Fruit fly (Drosophila melanogaster) whole organism, embryonic: ENCODE measurements around the gene Rpt4.
A peak's percentile ranks its signal among the peaks of the same experiment; 100 is the strongest.

ENCODE experiments used
- BEAF-32 ChIP-seq: fragments of 200-800 bp; sonication (Bioruptor generic); optimal IDR thresholded peaks from 3 replicates; lab custom pipeline; 2017; ENCODE audit warnings: missing biosample characterization, missing genetic modification characterization, mild to moderate bottlenecking, moderate library complexity, missing genetic modification reagents
- CG1024 ChIP-seq: fragments of 200-800 bp; sonication (Bioruptor generic); IDR thresholded peaks from 2 replicates; pipeline ENCODE4 v1.3.6; 2022; ENCODE audit warnings: missing biosample characterization, missing genetic modification characterization
- CG12104 ChIP-seq: fragments of 200-800 bp; sonication (Bioruptor generic); optimal IDR thresholded peaks from 3 replicates; lab custom pipeline; 2016; ENCODE audit warnings: missing biosample characterization, missing genetic modification characterization
- CG12391 ChIP-seq: fragments of 200-800 bp; sonication (Bioruptor generic); optimal IDR thresholded peaks from 3 replicates; lab custom pipeline; 2018; ENCODE audit warnings: missing biosample characterization, mild to moderate bottlenecking, missing genetic modification characterization, moderate library complexity
- CG13123 ChIP-seq: fragments of 200-800 bp; sonication (Bioruptor generic); optimal IDR thresholded peaks from 2 replicates; lab custom pipeline; 2016; ENCODE audit warnings: missing biosample characterization, missing genetic modification characterization
- CG16779 ChIP-seq: fragments of 200-800 bp; sonication (Bioruptor generic); IDR thresholded peaks from 2 replicates; pipeline ENCODE4 v1.3.6; 2022; ENCODE audit warnings: missing biosample characterization, missing genetic modification characterization
- CG17359 ChIP-seq: fragments of 200-800 bp; sonication (Bioruptor generic); optimal IDR thresholded peaks from 3 replicates; lab custom pipeline; 2018; ENCODE audit warnings: missing biosample characterization, mild to moderate bottlenecking, missing genetic modification characterization, moderate library complexity
- CG18619 ChIP-seq: fragments of 200-800 bp; sonication (Bioruptor generic); optimal IDR thresholded peaks from 3 replicates; lab custom pipeline; 2017; ENCODE audit warnings: missing biosample characterization, mild to moderate bottlenecking, missing genetic modification characterization
- CG18764 ChIP-seq: fragments of 200-800 bp; sonication (Bioruptor generic); optimal IDR thresholded peaks from 3 replicates; lab custom pipeline; 2016; ENCODE audit warnings: missing biosample characterization, missing genetic modification characterization
- CG31224 ChIP-seq: fragments of 200-800 bp; sonication (Bioruptor generic); IDR thresholded peaks from 2 replicates; pipeline ENCODE4 v1.3.6; 2022; ENCODE audit warnings: missing biosample characterization, missing genetic modification characterization
- CG31441 ChIP-seq: fragments of 200-800 bp; sonication (Bioruptor generic); IDR thresholded peaks from 2 replicates; pipeline ENCODE4 v1.3.6; 2022; ENCODE audit warnings: missing biosample characterization, missing genetic modification characterization
- CG3281 ChIP-seq: fragments of 200-800 bp; sonication (Bioruptor generic); optimal IDR thresholded peaks from 3 replicates; lab custom pipeline; 2017; ENCODE audit warnings: missing biosample characterization, mild to moderate bottlenecking, missing genetic modification characterization
- CG4707 ChIP-seq: fragments of 200-800 bp; sonication (Bioruptor generic); optimal IDR thresholded peaks from 2 replicates; lab custom pipeline; 2018; ENCODE audit warnings: missing biosample characterization, mild to moderate bottlenecking, missing genetic modification characterization, moderate library complexity
- CG7357 ChIP-seq: fragments of 200-800 bp; sonication (Bioruptor generic); IDR thresholded peaks from 3 replicates; pipeline ENCODE4 v1.3.6; 2022; ENCODE audit warnings: missing biosample characterization, missing genetic modification characterization
- CG7556 ChIP-seq: fragments of 200-800 bp; sonication (Bioruptor generic); optimal IDR thresholded peaks from 2 replicates; lab custom pipeline; 2017; ENCODE audit warnings: missing biosample characterization, mild to moderate bottlenecking, missing genetic modification characterization
- CG7786 ChIP-seq: fragments of 200-800 bp; sonication (Bioruptor generic); optimal IDR thresholded peaks from 2 replicates; lab custom pipeline; 2016; ENCODE audit warnings: missing biosample characterization, missing genetic modification characterization
- CG7839 ChIP-seq: fragments of 200-800 bp; sonication (Bioruptor generic); optimal IDR thresholded peaks from 3 replicates; lab custom pipeline; 2018; ENCODE audit warnings: missing biosample characterization, mild to moderate bottlenecking, missing genetic modification characterization, moderate library complexity
- CG8290 ChIP-seq, 3 experiments: fragments of 200-800 bp; sonication (Bioruptor generic); optimal IDR thresholded peaks; 2 replicates each; lab custom pipeline; 2016 to 2019; ENCODE audit warnings: missing biosample characterization in 3 of 3, missing genetic modification characterization in 3 of 3, mild to moderate bottlenecking in 2 of 3, moderate library complexity in 1 of 3
- CG9437 ChIP-seq: fragments of 200-800 bp; sonication (Bioruptor generic); optimal IDR thresholded peaks from 2 replicates; lab custom pipeline; 2018; ENCODE audit warnings: missing biosample characterization, mild to moderate bottlenecking, missing genetic modification characterization
- CTCF ChIP-seq: fragments of 200-800 bp; sonication (Bioruptor generic); optimal IDR thresholded peaks from 2 replicates; lab custom pipeline; 2017; ENCODE audit warnings: missing biosample characterization, mild to moderate bottlenecking, missing genetic modification characterization, moderate library complexity
- CkIIα-i1 ChIP-seq: fragments of 200-800 bp; sonication (Bioruptor generic); IDR thresholded peaks from 2 replicates; pipeline ENCODE4 v1.3.6; 2022; ENCODE audit warnings: missing biosample characterization, missing genetic modification characterization
- Dek ChIP-seq: fragments of 200-800 bp; sonication (Bioruptor generic); optimal IDR thresholded peaks from 3 replicates; lab custom pipeline; 2019; ENCODE audit warnings: missing biosample characterization, mild to moderate bottlenecking, missing genetic modification characterization, moderate library complexity
- E2f2 ChIP-seq: fragments of 200-800 bp; sonication (Bioruptor generic); IDR thresholded peaks from 2 replicates; pipeline ENCODE4 v1.3.6; 2022; ENCODE audit warnings: missing biosample characterization, missing genetic modification characterization
- GATAe ChIP-seq: fragments of 200-800 bp; sonication (Bioruptor generic); conservative IDR thresholded peaks from 2 replicates; pipeline ENCODE4 v1.3.6; 2022; ENCODE audit warnings: missing biosample characterization, missing genetic modification characterization
- HHEX ChIP-seq: fragments of 200-800 bp; sonication (Bioruptor generic); optimal IDR thresholded peaks from 3 replicates; lab custom pipeline; 2017; ENCODE audit warnings: missing biosample characterization, mild to moderate bottlenecking, missing genetic modification characterization, missing genetic modification reagents
- HLH54F ChIP-seq: fragments of 200-800 bp; sonication (Bioruptor generic); optimal IDR thresholded peaks from 3 replicates; lab custom pipeline; 2016; ENCODE audit warnings: missing biosample characterization, missing genetic modification characterization
- HLHmδ ChIP-seq: fragments of 200-800 bp; sonication (Bioruptor generic); optimal IDR thresholded peaks from 2 replicates; lab custom pipeline; 2018; ENCODE audit warnings: missing biosample characterization, mild to moderate bottlenecking, missing genetic modification characterization, moderate library complexity
- HmgZ ChIP-seq: fragments of 200-800 bp; sonication (Bioruptor generic); optimal IDR thresholded peaks from 2 replicates; lab custom pipeline; 2018; ENCODE audit warnings: missing biosample characterization, mild to moderate bottlenecking, missing genetic modification characterization
- Hmr ChIP-seq: fragments of 200-800 bp; sonication (Bioruptor generic); optimal IDR thresholded peaks from 3 replicates; lab custom pipeline; 2017; ENCODE audit warnings: mild to moderate bottlenecking, missing biosample characterization, missing genetic modification reagents, missing genetic modification characterization
- MBD-R2 ChIP-seq: fragments of 200-800 bp; sonication (Bioruptor generic); IDR thresholded peaks from 2 replicates; pipeline ENCODE4 v1.3.6; 2022; ENCODE audit warnings: missing biosample characterization, missing genetic modification characterization
- Optix ChIP-seq: fragments of 200-800 bp; sonication (Bioruptor generic); IDR thresholded peaks from 3 replicates; pipeline ENCODE4 v1.3.6; 2022; ENCODE audit warnings: missing biosample characterization, missing genetic modification characterization
- Sry-δ ChIP-seq: fragments of 200-800 bp; sonication (Bioruptor generic); optimal IDR thresholded peaks from 2 replicates; lab custom pipeline; 2016; ENCODE audit warnings: missing biosample characterization, missing genetic modification characterization
- ac ChIP-seq: fragments of 200-800 bp; sonication (Bioruptor generic); optimal IDR thresholded peaks from 3 replicates; lab custom pipeline; 2017; ENCODE audit warnings: missing biosample characterization, mild to moderate bottlenecking, missing genetic modification characterization
- bab2 ChIP-seq: fragments of 200-800 bp; sonication (Bioruptor generic); optimal IDR thresholded peaks from 2 replicates; lab custom pipeline; 2016; ENCODE audit warnings: missing biosample characterization, missing genetic modification characterization
- bigmax ChIP-seq: fragments of 200-800 bp; sonication (Bioruptor generic); optimal IDR thresholded peaks from 2 replicates; lab custom pipeline; 2018; ENCODE audit warnings: missing biosample characterization, mild to moderate bottlenecking, missing genetic modification characterization
- bsh ChIP-seq, 2 experiments: fragments of 200-800 bp; sonication (Bioruptor generic); optimal IDR thresholded peaks; 2 replicates each; lab custom pipeline; 2017 to 2018; ENCODE audit warnings: mild to moderate bottlenecking in 2 of 2, missing biosample characterization in 2 of 2, missing genetic modification characterization in 2 of 2, moderate library complexity in 1 of 2
- crc ChIP-seq: fragments of 200-800 bp; sonication (Bioruptor generic); optimal IDR thresholded peaks from 2 replicates; lab custom pipeline; 2016; ENCODE audit warnings: missing biosample characterization, missing genetic modification characterization
- esg ChIP-seq: fragments of 200-800 bp; sonication (Bioruptor generic); conservative IDR thresholded peaks from 2 replicates; pipeline ENCODE4 v1.3.6; 2022; ENCODE audit warnings: missing biosample characterization, missing genetic modification characterization
- eyg ChIP-seq: fragments of 200-800 bp; sonication (Bioruptor generic); optimal IDR thresholded peaks from 3 replicates; lab custom pipeline; 2016; ENCODE audit warnings: missing biosample characterization, missing genetic modification characterization
- fd64A ChIP-seq: fragments of 200-800 bp; sonication (Bioruptor generic); optimal IDR thresholded peaks from 3 replicates; lab custom pipeline; 2018; ENCODE audit warnings: missing biosample characterization, mild to moderate bottlenecking, missing genetic modification characterization
- grau ChIP-seq: fragments of 200-800 bp; optimal IDR thresholded peaks from 3 replicates; lab custom pipeline; 2019; ENCODE audit warnings: missing biosample characterization, mild to moderate bottlenecking, missing genetic modification characterization, moderate library complexity
- gt ChIP-seq: fragments of 200-800 bp; sonication (Bioruptor generic); IDR thresholded peaks from 2 replicates; pipeline ENCODE4 v1.3.6; 2022; ENCODE audit warnings: missing biosample characterization, missing genetic modification characterization
- kni ChIP-seq: fragments of 200-800 bp; sonication (Bioruptor generic); optimal IDR thresholded peaks from 3 replicates; lab custom pipeline; 2017; ENCODE audit warnings: mild to moderate bottlenecking, missing biosample characterization, missing genetic modification reagents, missing genetic modification characterization
- lab ChIP-seq: fragments of 200-800 bp; sonication (Bioruptor generic); optimal IDR thresholded peaks from 3 replicates; lab custom pipeline; 2017; ENCODE audit warnings: missing biosample characterization, missing genetic modification characterization, mild to moderate bottlenecking, moderate library complexity, missing genetic modification reagents
- nmo ChIP-seq: fragments of 200-800 bp; sonication (Bioruptor generic); optimal IDR thresholded peaks from 2 replicates; lab custom pipeline; 2018; ENCODE audit warnings: missing biosample characterization, mild to moderate bottlenecking, missing genetic modification characterization, moderate library complexity
- otp ChIP-seq: fragments of 200-800 bp; sonication (Bioruptor generic); IDR thresholded peaks from 3 replicates; pipeline ENCODE4, ENCODE4 v1.3.6; 2022; ENCODE audit warnings: missing biosample characterization, missing genetic modification characterization
- peb ChIP-seq: fragments of 200-800 bp; sonication (Bioruptor generic); IDR thresholded peaks from 2 replicates; pipeline ENCODE4 v1.3.6; 2022; ENCODE audit warnings: missing biosample characterization, missing genetic modification characterization
- sens-2 ChIP-seq: fragments of 200-800 bp; sonication (Bioruptor generic); IDR thresholded peaks from 2 replicates; pipeline ENCODE4 v1.3.6; 2022; ENCODE audit warnings: missing biosample characterization, missing genetic modification characterization
- toy ChIP-seq: fragments of 200-800 bp; sonication (Bioruptor generic); IDR thresholded peaks from 2 replicates; pipeline ENCODE4 v1.3.6; 2022; ENCODE audit warnings: missing biosample characterization, missing genetic modification characterization
- tup ChIP-seq: fragments of 200-800 bp; sonication (Bioruptor generic); optimal IDR thresholded peaks from 2 replicates; lab custom pipeline; 2016; ENCODE audit warnings: missing biosample characterization, mild to moderate bottlenecking, missing genetic modification characterization, moderate library complexity
- unpg ChIP-seq: fragments of 200-800 bp; sonication (Bioruptor generic); optimal IDR thresholded peaks from 3 replicates; lab custom pipeline; 2018; ENCODE audit warnings: missing biosample characterization, mild to moderate bottlenecking, missing genetic modification characterization, moderate library complexity

Gene Rpt4

dm6 chrX:6265456-6265877, 25.6 kb downstream of the Rpt4 start (continued):
- TF ChIP-seq peb (GFP tag; lab: Robert Waterston, UW) (peak; percentile 87), CG18619 (GFP tag; lab: Kevin White, UChicago) (peak; percentile 95), sens-2 (GFP tag; lab: Robert Waterston, UW) (peak; percentile 90), grau (tag; lab: Kevin White, UChicago) (peak; percentile 95), CG18764 (GFP tag; lab: Kevin White, UChicago) (peak; percentile 91), Sry-δ (GFP tag; lab: Kevin White, UChicago) (peak; percentile 64), BEAF-32 (GFP tag; lab: Kevin White, UChicago) (peak; percentile 7), toy (GFP tag; lab: Robert Waterston, UW) (peak; percentile 75; the same call in 1 of the 2 replicates), otp (GFP tag; lab: Robert Waterston, UW) (peak; percentile 91), lab (GFP tag; lab: Kevin White, UChicago) (peak; percentile 95), CG1024 (peak; percentile 88), bigmax (GFP tag; lab: Kevin White, UChicago) (no peak), bsh (GFP tag; optimal IDR thresholded peaks at IDR 0.05; lab: Kevin White, UChicago) (peak; percentile 91 to 96), CG31441 (peak; percentile 96), gt (GFP tag; lab: Robert Waterston, UW) (peak; percentile 85), HLHmδ (GFP tag; lab: Kevin White, UChicago) (no peak), HLH54F (GFP tag; lab: Kevin White, UChicago) (peak; percentile 95), nmo (GFP tag; lab: Kevin White, UChicago) (peak; percentile 98), unpg (GFP tag; lab: Kevin White, UChicago) (peak; percentile 96), CkIIα-i1 (peak; percentile 70; the same call in 1 of the 2 replicates), CG7556 (GFP tag; lab: Kevin White, UChicago) (peak; percentile 97), CG9437 (GFP tag; lab: Kevin White, UChicago) (peak; percentile 95), CTCF (GFP tag; lab: Kevin White, UChicago) (peak; percentile 72), CG12391 (tag; lab: Kevin White, UChicago) (peak; percentile 96), E2f2 (GFP tag; lab: Robert Waterston, UW) (peak; percentile 84), Hmr (GFP tag; lab: Kevin White, UChicago) (peak; percentile 96), esg (peak; percentile 94), CG16779 (GFP tag; lab: Robert Waterston, UW) (peak; percentile 85), fd64A (GFP tag; lab: Kevin White, UChicago) (peak; percentile 87), CG31224 (peak; percentile 81), bab2 (peak; percentile 95), CG7839 (tag; lab: Kevin White, UChicago) (peak; percentile 97), Optix (GFP tag; lab: Robert Waterston, UW) (peak; percentile 96), kni (GFP tag; lab: Kevin White, UChicago) (peak; percentile 71), CG8290 (GFP tag; optimal IDR thresholded peaks at IDR 0.05; lab: Kevin White, UChicago) (peak; percentile 88), CG8290 (tag; optimal IDR thresholded peaks at IDR 0.05; lab: Kevin White, UChicago) (peak; percentile 49 to 84), CG7357 (peak; percentile 87), CG17359 (tag; lab: Kevin White, UChicago) (peak; percentile 96), CG7786 (peak; percentile 95), Dek (peak; percentile 90), CG3281 (GFP tag; lab: Kevin White, UChicago) (peak; percentile 95), HmgZ (tag; lab: Kevin White, UChicago) (peak; percentile 96), CG12104 (GFP tag; lab: Kevin White, UChicago) (peak; percentile 96), eyg (GFP tag; lab: Kevin White, UChicago) (peak; percentile 86), CG13123 (peak; percentile 93), ac (GFP tag; lab: Kevin White, UChicago) (peak; percentile 88), GATAe (GFP tag; lab: Robert Waterston, UW) (peak; percentile 76), HHEX (GFP tag; lab: Kevin White, UChicago) (peak; percentile 95), tup (GFP tag; lab: Kevin White, UChicago) (peak; percentile 78), crc (GFP tag; lab: Kevin White, UChicago) (peak; percentile 95), MBD-R2 (GFP tag; lab: Robert Waterston, UW) (peak; percentile 68), CG4707 (GFP tag; lab: Kevin White, UChicago) (peak; percentile 91)
